Worm (Caenorhabditis elegans) whole organism, early embryonic: ENCODE measurements around the gene ZC21.6.

Experiments used
- F13C5.2 ChIP-seq: sonication (generic microtip); optimal IDR thresholded peaks from 2 replicates; lab custom pipeline; 2017; ENCODE audit warnings: mild to moderate bottlenecking, missing genetic modification characterization, inconsistent platforms, missing compliant biosample characterization
- aly-1 ChIP-seq: sonication (generic microtip); optimal IDR thresholded peaks from 2 replicates; lab custom pipeline; 2016; ENCODE audit warnings: missing genetic modification characterization, missing compliant biosample characterization
- ama-1 ChIP-seq: fragments of 150-350 bp; optimal IDR thresholded peaks from 2 replicates; lab custom pipeline; 2014
- ceh-13 ChIP-seq: fragments of 200-800 bp; sonication (Bioruptor generic); optimal IDR thresholded peaks from 2 replicates; lab custom pipeline; 2018; ENCODE audit warnings: mild to moderate bottlenecking, missing genetic modification characterization, missing compliant biosample characterization
- ets-7 ChIP-seq: sonication (generic microtip); optimal IDR thresholded peaks from 2 replicates; lab custom pipeline; 2016; ENCODE audit warnings: missing genotype, missing genetic modification characterization, missing compliant biosample characterization
- flt-1 ChIP-seq: fragments of 200-800 bp; sonication (Bioruptor generic); IDR thresholded peaks from 2 replicates; pipeline ENCODE4 v1.3.6; 2022; ENCODE audit warnings: missing genetic modification characterization, missing compliant biosample characterization
- hmg-4 ChIP-seq: fragments of 200-800 bp; sonication (Bioruptor generic); optimal IDR thresholded peaks from 2 replicates; lab custom pipeline; 2018; ENCODE audit warnings: mild to moderate bottlenecking, missing genetic modification characterization, missing compliant biosample characterization
- hnd-1 ChIP-seq: sonication (generic microtip); optimal IDR thresholded peaks from 2 replicates; lab custom pipeline; 2016; ENCODE audit warnings: missing genetic modification characterization, missing compliant biosample characterization
- pes-1 ChIP-seq: fragments of 200-800 bp; sonication (Bioruptor generic); IDR thresholded peaks from 2 replicates; pipeline ENCODE4 v1.3.6; 2022; ENCODE audit warnings: missing genetic modification reagents, missing genetic modification characterization, missing compliant biosample characterization
- scrt-1 ChIP-seq: fragments of 200-800 bp; sonication (Bioruptor generic); IDR thresholded peaks from 2 replicates; pipeline ENCODE4 v1.3.6; 2022; ENCODE audit warnings: missing genetic modification characterization, missing compliant biosample characterization
- tbx-37 ChIP-seq: fragments of 200-800 bp; sonication (Bioruptor generic); conservative IDR thresholded peaks from 2 replicates; pipeline ENCODE4 v1.3.6; 2022; ENCODE audit warnings: missing genetic modification reagents, missing genetic modification characterization, missing compliant biosample characterization

- TF ChIP-seq ama-1 (lab: Kevin White, UChicago) (no peak), ceh-13 (GFP tag; lab: Kevin White, UChicago) (no peak), flt-1 (no peak), ets-7 (tag; lab: Kevin White, UChicago) (no peak), aly-1 (tag; lab: Kevin White, UChicago) (no peak), tbx-37 (GFP tag; lab: Robert Waterston, UW) (no peak), pes-1 (no peak), hnd-1 (tag; lab: Kevin White, UChicago) (no peak), hmg-4 (GFP tag; lab: Kevin White, UChicago) (no peak), scrt-1 (GFP tag; lab: Robert Waterston, UW) (no peak), F13C5.2 (tag; lab: Kevin White, UChicago) (no peak)
Measured at ce11 chrIII:8518990-8519389, 26.4 kb downstream of the ZC21.6 start.
